Worm (Caenorhabditis elegans) whole organism, L2 larva: ENCODE results near the gene F54B11.4.
A peak's percentile ranks its signal among the peaks of the same experiment; 100 is the strongest.

Experiments used
- C34F6.9 ChIP-seq: fragments of 150-350 bp; optimal IDR thresholded peaks from 2 replicates; lab custom pipeline; 2014; ENCODE audit warnings: missing biosample characterization, missing genetic modification characterization
- F13H6.1 ChIP-seq: sonication (generic microtip); optimal IDR thresholded peaks from 2 replicates; lab custom pipeline; 2016; ENCODE audit warnings: missing genetic modification characterization, missing compliant biosample characterization
- Y55F3AM.14 ChIP-seq: fragments of 200-800 bp; sonication (Bioruptor generic); optimal IDR thresholded peaks from 2 replicates; lab custom pipeline; 2018; ENCODE audit warnings: mild to moderate bottlenecking, missing genetic modification characterization, missing compliant biosample characterization
- ZK546.5 ChIP-seq: sonication (generic microtip); optimal IDR thresholded peaks from 2 replicates; lab custom pipeline; 2017; ENCODE audit warnings: missing biosample characterization, missing genetic modification characterization
- alr-1 ChIP-seq: fragments of 150-350 bp; optimal IDR thresholded peaks from 2 replicates; lab custom pipeline; 2014; ENCODE audit warnings: missing biosample characterization, missing genetic modification characterization
- ceh-16 ChIP-seq: fragments of 150-350 bp; optimal IDR thresholded peaks from 2 replicates; lab custom pipeline; 2014; ENCODE audit warnings: missing biosample characterization, missing genetic modification characterization
- crh-2 ChIP-seq: sonication (generic microtip); optimal IDR thresholded peaks from 2 replicates; lab custom pipeline; 2017; ENCODE audit warnings: missing biosample characterization, missing genetic modification characterization
- dmd-4 ChIP-seq: sonication (generic microtip); optimal IDR thresholded peaks from 2 replicates; lab custom pipeline; 2017; ENCODE audit warnings: missing biosample characterization, missing genetic modification characterization
- egl-27 ChIP-seq: sonication (generic microtip); optimal IDR thresholded peaks from 3 replicates; lab custom pipeline; 2017; ENCODE audit warnings: missing biosample characterization, missing genetic modification reagents, missing genetic modification characterization
- elt-1 ChIP-seq: fragments of 150-350 bp; optimal IDR thresholded peaks from 2 replicates; lab custom pipeline; 2014; ENCODE audit warnings: missing biosample characterization, missing genetic modification characterization
- elt-3 ChIP-seq: sonication (generic microtip); optimal IDR thresholded peaks from 2 replicates; lab custom pipeline; 2017; ENCODE audit warnings: missing biosample characterization, missing genetic modification characterization
- gmeb-1 ChIP-seq: fragments of 150-350 bp; optimal IDR thresholded peaks from 2 replicates; lab custom pipeline; 2014; ENCODE audit warnings: missing biosample characterization, missing genetic modification characterization
- lin-39 ChIP-seq: fragments of 150-350 bp; optimal IDR thresholded peaks from 2 replicates; lab custom pipeline; 2014; ENCODE audit warnings: missing biosample characterization, missing genetic modification reagents, missing genetic modification characterization
- lsy-2 ChIP-seq, 2 experiments: fragments of 150-350 bp in 1 of 2; sonication (generic microtip) in 1 of 2; optimal IDR thresholded peaks; 2 replicates each; lab custom pipeline; 2014 to 2017; ENCODE audit warnings: missing biosample characterization in 2 of 2, missing genetic modification characterization in 2 of 2
- mab-5 ChIP-seq: fragments of 150-350 bp; optimal IDR thresholded peaks from 2 replicates; lab custom pipeline; 2014; ENCODE audit warnings: missing biosample characterization, missing genetic modification characterization
- mbf-1 ChIP-seq: sonication (generic microtip); optimal IDR thresholded peaks from 2 replicates; lab custom pipeline; 2017; ENCODE audit warnings: missing biosample characterization, missing genetic modification characterization
- mdl-1 ChIP-seq, 2 experiments: fragments of 150-350 bp in 1 of 2; sonication (generic microtip) in 1 of 2; optimal IDR thresholded peaks; 2 replicates each; lab custom pipeline; 2017; ENCODE audit warnings: missing biosample characterization in 2 of 2, missing genetic modification characterization in 2 of 2
- nhr-10 ChIP-seq: sonication (generic microtip); optimal IDR thresholded peaks from 2 replicates; lab custom pipeline; 2017; ENCODE audit warnings: missing biosample characterization, missing genetic modification characterization
- nhr-12 ChIP-seq: fragments of 150-350 bp; optimal IDR thresholded peaks from 2 replicates; lab custom pipeline; 2014; ENCODE audit warnings: missing biosample characterization, missing genetic modification characterization
- nhr-129 ChIP-seq: fragments of 150-350 bp; optimal IDR thresholded peaks from 2 replicates; lab custom pipeline; 2014; ENCODE audit warnings: missing biosample characterization, missing genetic modification characterization
- nhr-21 ChIP-seq: fragments of 150-350 bp; optimal IDR thresholded peaks from 2 replicates; lab custom pipeline; 2014; ENCODE audit warnings: missing biosample characterization, missing genetic modification characterization
- peb-1 ChIP-seq: fragments of 150-350 bp; optimal IDR thresholded peaks from 2 replicates; lab custom pipeline; 2014; ENCODE audit warnings: missing biosample characterization, missing genetic modification characterization
- sem-4 ChIP-seq: fragments of 150-350 bp; optimal IDR thresholded peaks from 2 replicates; lab custom pipeline; 2014; ENCODE audit warnings: missing biosample characterization, missing genetic modification reagents, missing genetic modification characterization
- skn-1 ChIP-seq: sonication (generic microtip); optimal IDR thresholded peaks from 2 replicates; lab custom pipeline; 2017; ENCODE audit warnings: missing biosample characterization, missing genetic modification characterization
- sma-3 ChIP-seq: sonication (generic microtip); optimal IDR thresholded peaks from 2 replicates; lab custom pipeline; 2016; ENCODE audit warnings: missing genetic modification reagents, missing genetic modification characterization, missing compliant biosample characterization
- sma-9 ChIP-seq, 2 experiments: fragments of 150-350 bp in 1 of 2; sonication (generic microtip) in 1 of 2; optimal IDR thresholded peaks; 2 replicates each; lab custom pipeline; 2014 to 2016; ENCODE audit warnings: missing genetic modification characterization in 2 of 2, mild to moderate bottlenecking in 1 of 2, missing biosample characterization in 1 of 2, missing compliant biosample characterization in 1 of 2, missing genetic modification reagents in 1 of 2, moderate library complexity in 1 of 2
- snpc-4 ChIP-seq: fragments of 150-350 bp; optimal IDR thresholded peaks from 2 replicates; lab custom pipeline; 2014; ENCODE audit warnings: missing biosample characterization, missing genetic modification characterization
- unc-39 ChIP-seq: fragments of 150-350 bp; optimal IDR thresholded peaks from 2 replicates; lab custom pipeline; 2014; ENCODE audit warnings: missing biosample characterization, missing genetic modification characterization
- unc-55 ChIP-seq: fragments of 150-350 bp; sonication (generic microtip); optimal IDR thresholded peaks from 3 replicates; lab custom pipeline; 2014; ENCODE audit warnings: missing biosample characterization, missing genetic modification reagents, missing genetic modification characterization
- unc-62 ChIP-seq: fragments of 150-350 bp; optimal IDR thresholded peaks from 2 replicates; lab custom pipeline; 2014; ENCODE audit warnings: missing biosample characterization, missing genetic modification reagents, missing genetic modification characterization
- zag-1 ChIP-seq: fragments of 150-350 bp; optimal IDR thresholded peaks from 2 replicates; lab custom pipeline; 2014; ENCODE audit warnings: missing biosample characterization, missing genetic modification characterization
- ztf-1 ChIP-seq: fragments of 200-800 bp; sonication (Bioruptor generic); conservative IDR thresholded peaks from 2 replicates; pipeline ENCODE4 v1.3.6; 2022; ENCODE audit warnings: missing genetic modification characterization, missing compliant biosample characterization

Gene F54B11.4

DNA sequence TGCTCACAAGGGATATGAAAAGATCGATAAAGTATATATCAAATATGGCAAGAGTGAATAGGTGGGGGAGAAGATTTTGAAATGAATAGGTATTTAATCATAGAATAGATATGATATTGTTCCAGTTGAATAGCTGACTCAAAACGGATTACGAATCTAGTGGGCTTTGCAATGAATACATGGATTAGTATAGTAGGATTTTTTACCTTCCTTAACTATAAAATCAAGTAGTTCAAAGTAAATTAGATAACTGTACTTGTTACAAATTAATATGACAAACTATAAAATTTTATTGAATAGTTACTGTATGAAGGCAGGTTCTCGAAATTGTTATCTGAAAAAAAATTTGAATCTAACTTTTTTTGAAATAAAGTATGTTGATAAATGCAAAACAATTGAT lies 41.6 kb upstream of the F54B11.4 start, which contains the start of gene odr-1:
Gene odr-1 (minus strand): TSS at position 101 of the 400 bp plus-strand sequence.
- TF ChIP-seq egl-27 (tag; lab: Kevin White, UChicago) (no peak), snpc-4 (tag; lab: Kevin White, UChicago) (no peak), ztf-1 (GFP tag; lab: Robert Waterston, UW) (no peak), unc-39 (tag; lab: Kevin White, UChicago) (no peak), nhr-21 (tag; lab: Kevin White, UChicago) (no peak), mdl-1 (tag; optimal IDR thresholded peaks at IDR 0.05; lab: Kevin White, UChicago) (no peak)

ce11 chrX:13555098-13555497 lies 37.4 kb upstream of the F54B11.4 start:
- TF ChIP-seq peb-1 (no peak), skn-1 (no peak), crh-2 (tag; lab: Kevin White, UChicago) (no peak), nhr-21 (tag; lab: Kevin White, UChicago) (no peak), sma-9 (GFP tag; optimal IDR thresholded peaks at IDR 0.05; lab: Kevin White, UChicago) (peak; percentile 64), sma-9 (tag; optimal IDR thresholded peaks at IDR 0.05; lab: Kevin White, UChicago) (no peak), lsy-2 (tag; optimal IDR thresholded peaks at IDR 0.05; lab: Kevin White, UChicago) (no peak), elt-1 (tag; lab: Kevin White, UChicago) (no peak), Y55F3AM.14 (no peak), unc-62 (no peak), mbf-1 (tag; lab: Kevin White, UChicago) (no peak), zag-1 (tag; lab: Kevin White, UChicago) (no peak), snpc-4 (tag; lab: Kevin White, UChicago) (no peak), nhr-129 (tag; lab: Kevin White, UChicago) (peak; percentile 61), nhr-12 (no peak), F13H6.1 (tag; lab: Kevin White, UChicago) (peak; percentile 68)

ce11 chrX:13556066-13556465 lies 36.4 kb upstream of the F54B11.4 start, which contains the start of gene glb-20:
Gene glb-20, minus strand, starts transcription at chrX:13556166.
- TF ChIP-seq mab-5 (tag; lab: Kevin White, UChicago) = no peak
- TF ChIP-seq sma-9 (GFP tag; optimal IDR thresholded peaks at IDR 0.05; lab: Kevin White, UChicago) = no peak
- no peak for TF ChIP-seq sma-9 (tag; optimal IDR thresholded peaks at IDR 0.05; lab: Kevin White, UChicago)
- TF ChIP-seq snpc-4 (tag; lab: Kevin White, UChicago) = no peak

DNA sequence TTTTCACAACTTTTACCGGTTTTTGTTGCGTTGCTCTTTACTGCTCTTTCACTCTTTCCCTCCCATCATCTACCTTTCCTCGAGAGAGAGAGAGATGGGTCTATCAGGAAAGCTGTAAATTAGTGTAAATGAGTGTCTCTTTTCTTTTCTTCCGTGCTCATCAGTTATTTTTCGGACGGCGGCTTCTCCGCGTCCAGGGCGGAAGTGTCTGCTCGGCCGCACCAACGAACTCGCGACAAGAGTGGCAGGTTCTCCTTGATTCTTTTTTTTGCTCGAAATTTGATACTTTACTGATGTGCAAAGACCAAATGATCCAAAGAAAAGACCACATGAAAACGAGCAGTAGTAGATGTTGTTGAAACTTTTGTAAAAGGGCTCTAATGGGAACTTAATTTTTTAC lies 33.8 kb upstream of the F54B11.4 start:
- TF ChIP-seq C34F6.9 (tag; lab: Kevin White, UChicago) (no peak), F13H6.1 (tag; lab: Kevin White, UChicago) (peak; percentile 77), ceh-16 (tag; lab: Kevin White, UChicago) (no peak), sma-9 (GFP tag; optimal IDR thresholded peaks at IDR 0.05; lab: Kevin White, UChicago) (peak; percentile 39), sma-9 (tag; optimal IDR thresholded peaks at IDR 0.05; lab: Kevin White, UChicago) (no peak), gmeb-1 (tag; lab: Kevin White, UChicago) (no peak), sem-4 (tag; lab: Kevin White, UChicago) (no peak)
- TF ChIP-seq, all 48 proteins: peak for 2

DNA sequence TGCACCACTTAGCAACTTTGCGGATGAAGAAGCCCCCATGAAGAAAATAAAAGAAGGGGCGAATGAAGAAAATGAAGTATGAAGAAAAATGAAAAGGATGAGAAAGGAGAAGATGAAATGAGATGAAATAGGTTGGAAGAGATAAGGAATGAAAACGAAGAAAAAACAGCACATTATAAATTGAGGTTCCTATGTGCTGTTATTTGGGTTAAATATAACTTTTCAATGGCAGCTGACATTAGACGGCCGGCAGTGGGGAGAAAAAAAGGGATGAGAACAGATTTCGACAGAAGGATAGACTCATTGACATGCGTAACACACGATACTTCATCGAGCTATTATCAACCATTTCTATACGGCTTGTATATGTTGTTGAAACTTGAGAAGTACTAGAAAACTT lies 30.5 kb upstream of the F54B11.4 start:
- peak; percentile 65 for TF ChIP-seq F13H6.1 (tag; lab: Kevin White, UChicago)
- TF ChIP-seq sma-9 (GFP tag; optimal IDR thresholded peaks at IDR 0.05; lab: Kevin White, UChicago) = peak; percentile 72
- no peak for TF ChIP-seq sma-9 (tag; optimal IDR thresholded peaks at IDR 0.05; lab: Kevin White, UChicago)
- TF ChIP-seq mab-5 (tag; lab: Kevin White, UChicago) = peak; percentile 28
- TF ChIP-seq egl-27 (tag; lab: Kevin White, UChicago) = no peak
- no peak for TF ChIP-seq mdl-1 (tag; optimal IDR thresholded peaks at IDR 0.05; lab: Kevin White, UChicago)
- TF ChIP-seq peb-1 = no peak
- TF ChIP-seq alr-1 (tag; lab: Kevin White, UChicago) = no peak
- peak; percentile 18 for TF ChIP-seq C34F6.9 (tag; lab: Kevin White, UChicago)
- no peak for TF ChIP-seq nhr-10
- no peak for TF ChIP-seq crh-2 (tag; lab: Kevin White, UChicago)
- peak in 1 of 2 experiments; percentile 15 for TF ChIP-seq lsy-2 (tag; optimal IDR thresholded peaks at IDR 0.05; lab: Kevin White, UChicago)

ce11 chrX:13566436-13566835 lies 26.0 kb upstream of the F54B11.4 start, which contains the start of gene R01E6.2:
Gene R01E6.2, minus strand, starts transcription at chrX:13566536.
- TF ChIP-seq sma-9 (GFP tag; optimal IDR thresholded peaks at IDR 0.05; lab: Kevin White, UChicago) = no peak
- no peak for TF ChIP-seq sma-9 (tag; optimal IDR thresholded peaks at IDR 0.05; lab: Kevin White, UChicago)
- TF ChIP-seq, all 48 proteins: peak for 0

- no peak for TF ChIP-seq alr-1 (tag; lab: Kevin White, UChicago)
- no peak for TF ChIP-seq lin-39
- TF ChIP-seq F13H6.1 (tag; lab: Kevin White, UChicago) = no peak
- no peak for TF ChIP-seq sem-4 (tag; lab: Kevin White, UChicago)
- TF ChIP-seq unc-55 = no peak
- TF ChIP-seq ceh-16 (tag; lab: Kevin White, UChicago) = no peak
- TF ChIP-seq egl-27 (tag; lab: Kevin White, UChicago) = no peak
- no peak for TF ChIP-seq ZK546.5 (tag; lab: Kevin White, UChicago)
- no peak for TF ChIP-seq nhr-21 (tag; lab: Kevin White, UChicago)
- TF ChIP-seq C34F6.9 (tag; lab: Kevin White, UChicago) = no peak
- no peak for TF ChIP-seq Y55F3AM.14
- no peak for TF ChIP-seq elt-3 (tag; lab: Kevin White, UChicago)
- TF ChIP-seq lsy-2 (tag; optimal IDR thresholded peaks at IDR 0.05; lab: Kevin White, UChicago) = no peak
- no peak for TF ChIP-seq sma-3
- no peak for TF ChIP-seq dmd-4 (tag; lab: Kevin White, UChicago)
Measured at ce11 chrX:13569854-13570253, 22.6 kb upstream of the F54B11.4 start, which contains the start of gene R01E6.7. Gene R01E6.7, minus strand, starts transcription at chrX:13569954.
